Fruit fly (Drosophila melanogaster) whole organism, pupa: ENCODE measurements around the gene Rh6.
A peak's percentile ranks its signal among the peaks of the same experiment; 100 is the strongest.

ENCODE experiments used
- CG10348 ChIP-seq: fragments of 200-800 bp; sonication (Bioruptor generic); IDR thresholded peaks from 2 replicates; pipeline ENCODE4 v1.3.6; 2022; ENCODE audit warnings: missing biosample characterization, missing genetic modification characterization
- CG12605 ChIP-seq: fragments of 200-800 bp; sonication (Bioruptor generic); IDR thresholded peaks from 2 replicates; pipeline ENCODE4 v1.3.6; 2022; ENCODE audit warnings: missing biosample characterization, missing genetic modification characterization
- CG13204 ChIP-seq: fragments of 200-800 bp; sonication (Bioruptor generic); optimal IDR thresholded peaks from 2 replicates; lab custom pipeline; 2018; ENCODE audit warnings: missing biosample characterization, mild to moderate bottlenecking, missing genetic modification characterization, moderate library complexity
- CG14655 ChIP-seq: fragments of 200-800 bp; sonication (Bioruptor generic); optimal IDR thresholded peaks from 3 replicates; lab custom pipeline; 2017; ENCODE audit warnings: mild to moderate bottlenecking, missing biosample characterization, missing genetic modification reagents, missing genetic modification characterization
- CG15710 ChIP-seq: fragments of 200-800 bp; sonication (Bioruptor generic); optimal IDR thresholded peaks from 2 replicates; lab custom pipeline; 2018; ENCODE audit warnings: missing biosample characterization, mild to moderate bottlenecking, missing genetic modification characterization, moderate library complexity
- CG17806 ChIP-seq: fragments of 200-800 bp; sonication (Bioruptor generic); optimal IDR thresholded peaks from 2 replicates; lab custom pipeline; 2018; ENCODE audit warnings: missing biosample characterization, mild to moderate bottlenecking, missing genetic modification characterization, moderate library complexity
- CG32121 ChIP-seq: fragments of 200-800 bp; sonication (Bioruptor generic); IDR thresholded peaks from 2 replicates; pipeline ENCODE4 v1.3.6; 2022; ENCODE audit warnings: missing biosample characterization, missing genetic modification characterization
- CG34367 ChIP-seq: fragments of 200-800 bp; sonication (Bioruptor generic); optimal IDR thresholded peaks from 2 replicates; lab custom pipeline; 2018; ENCODE audit warnings: missing biosample characterization, mild to moderate bottlenecking, missing genetic modification characterization
- CG4496 ChIP-seq: fragments of 200-800 bp; sonication (Bioruptor generic); IDR thresholded peaks from 3 replicates; pipeline ENCODE4 v1.3.6; 2022; ENCODE audit warnings: missing biosample characterization, missing genetic modification characterization
- CG8159 ChIP-seq: fragments of 200-800 bp; sonication (Bioruptor generic); optimal IDR thresholded peaks from 3 replicates; lab custom pipeline; 2018; ENCODE audit warnings: missing biosample characterization, mild to moderate bottlenecking, missing genetic modification characterization, moderate library complexity
- CG8301 ChIP-seq: fragments of 200-800 bp; sonication (Bioruptor generic); optimal IDR thresholded peaks from 2 replicates; lab custom pipeline; 2018; ENCODE audit warnings: missing biosample characterization, mild to moderate bottlenecking, missing genetic modification characterization
- CG9948 ChIP-seq: fragments of 200-800 bp; sonication (Bioruptor generic); optimal IDR thresholded peaks from 2 replicates; lab custom pipeline; 2018; ENCODE audit warnings: missing biosample characterization, mild to moderate bottlenecking, missing genetic modification characterization, moderate library complexity
- D1 ChIP-seq: fragments of 200-800 bp; sonication (Bioruptor generic); optimal IDR thresholded peaks from 2 replicates; lab custom pipeline; 2018; ENCODE audit warnings: missing biosample characterization, mild to moderate bottlenecking, missing genetic modification characterization, moderate library complexity
- EcR ChIP-seq: fragments of 200-800 bp; sonication (Bioruptor generic); optimal IDR thresholded peaks from 3 replicates; lab custom pipeline; 2019; ENCODE audit warnings: missing biosample characterization, missing genetic modification characterization, mild to moderate bottlenecking, moderate library complexity, missing genetic modification reagents
- Ets98B ChIP-seq: fragments of 200-800 bp; sonication (Bioruptor generic); IDR thresholded peaks from 2 replicates; pipeline ENCODE4 v1.3.6; 2022; ENCODE audit warnings: missing biosample characterization, missing genetic modification characterization
- Pif1A ChIP-seq: fragments of 200-800 bp; sonication (Bioruptor generic); optimal IDR thresholded peaks from 3 replicates; lab custom pipeline; 2016; ENCODE audit warnings: missing biosample characterization, missing genetic modification characterization
- Pif1B ChIP-seq: fragments of 200-800 bp; sonication (Bioruptor generic); optimal IDR thresholded peaks from 3 replicates; lab custom pipeline; 2016; ENCODE audit warnings: missing biosample characterization, missing genetic modification characterization
- Snoo ChIP-seq: fragments of 200-800 bp; sonication (Bioruptor generic); optimal IDR thresholded peaks from 3 replicates; lab custom pipeline; 2017; ENCODE audit warnings: missing biosample characterization, mild to moderate bottlenecking, missing genetic modification characterization, inconsistent platforms
- fd96Ca ChIP-seq: fragments of 200-800 bp; sonication (Bioruptor generic); IDR thresholded peaks from 3 replicates; pipeline ENCODE4 v1.3.6; 2022; ENCODE audit warnings: missing biosample characterization, missing genetic modification characterization
- gl ChIP-seq: fragments of 200-800 bp; sonication (Bioruptor generic); optimal IDR thresholded peaks from 2 replicates; lab custom pipeline; 2018; ENCODE audit warnings: missing biosample characterization, mild to moderate bottlenecking, missing genetic modification characterization
- rn ChIP-seq: fragments of 200-800 bp; sonication (Bioruptor generic); IDR thresholded peaks from 2 replicates; pipeline ENCODE4 v1.3.6; 2022; ENCODE audit warnings: missing biosample characterization, missing genetic modification characterization

Rh6 gene

dm6 chr3R:15446149-15446548 is 36.8 kb upstream of the Rh6 start:
- TF ChIP-seq CG32121 (GFP tag; lab: Robert Waterston, UW) (no peak), gl (tag; lab: Kevin White, UChicago) (no peak), CG13204 (no peak), fd96Ca (no peak), CG10348 (GFP tag; lab: Robert Waterston, UW) (no peak), CG15710 (tag; lab: Kevin White, UChicago) (no peak), Pif1A (no peak), D1 (tag; lab: Kevin White, UChicago) (no peak), CG34367 (tag; lab: Kevin White, UChicago) (no peak), rn (GFP tag; lab: Robert Waterston, UW) (no peak), CG8159 (tag; lab: Kevin White, UChicago) (no peak), Ets98B (GFP tag; lab: Robert Waterston, UW) (no peak)

DNA sequence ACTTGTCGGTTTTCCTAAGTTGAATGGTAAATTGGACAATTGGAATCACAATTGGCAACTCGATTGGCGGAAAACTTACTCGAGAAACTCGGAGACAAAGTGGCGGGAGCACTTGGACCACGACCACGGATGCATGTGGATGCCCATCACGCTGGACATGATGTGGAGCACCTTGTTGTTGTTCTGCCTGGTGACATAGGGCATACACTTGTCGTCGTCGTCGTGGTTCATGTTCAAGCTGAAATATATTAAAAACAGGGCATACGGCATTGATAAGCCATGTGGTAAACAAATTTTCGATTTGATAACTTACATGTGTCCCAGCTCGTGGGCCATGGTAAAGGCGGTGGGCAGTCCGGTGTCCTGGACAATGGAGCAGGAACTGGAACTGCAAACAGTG is 35.2 kb upstream of the Rh6 start:
- no peak for TF ChIP-seq EcR (GFP tag; lab: Kevin White, UChicago)
- no peak for TF ChIP-seq Ets98B (GFP tag; lab: Robert Waterston, UW)
- no peak for TF ChIP-seq CG17806 (tag; lab: Kevin White, UChicago)
- no peak for TF ChIP-seq CG14655 (GFP tag; lab: Kevin White, UChicago)
- no peak for TF ChIP-seq CG9948 (tag; lab: Kevin White, UChicago)
- no peak for TF ChIP-seq Pif1A
- TF ChIP-seq CG13204, result no peak
- TF ChIP-seq CG4496 (GFP tag; lab: Robert Waterston, UW), result no peak
- no peak for TF ChIP-seq CG34367 (tag; lab: Kevin White, UChicago)
- no peak for TF ChIP-seq rn (GFP tag; lab: Robert Waterston, UW)
- no peak for TF ChIP-seq D1 (tag; lab: Kevin White, UChicago)
- no peak for TF ChIP-seq CG12605 (GFP tag; lab: Robert Waterston, UW)
- no peak for TF ChIP-seq Pif1B (GFP tag; lab: Kevin White, UChicago)
- TF ChIP-seq CG15710 (tag; lab: Kevin White, UChicago), result no peak
- TF ChIP-seq gl (tag; lab: Kevin White, UChicago), result no peak
- no peak for TF ChIP-seq CG32121 (GFP tag; lab: Robert Waterston, UW)
- TF ChIP-seq CG10348 (GFP tag; lab: Robert Waterston, UW), result no peak
- no peak for TF ChIP-seq Snoo (tag; lab: Kevin White, UChicago)
- no peak for TF ChIP-seq CG8159 (tag; lab: Kevin White, UChicago)
- TF ChIP-seq CG8301 (tag; lab: Kevin White, UChicago), result no peak
- TF ChIP-seq, all 21 proteins: peak for 0

dm6 chr3R:15448657-15449056 is 34.3 kb upstream of the Rh6 start:
- TF ChIP-seq rn (GFP tag; lab: Robert Waterston, UW), result no peak
- no peak for TF ChIP-seq CG8159 (tag; lab: Kevin White, UChicago)
- no peak for TF ChIP-seq EcR (GFP tag; lab: Kevin White, UChicago)
- no peak for TF ChIP-seq CG34367 (tag; lab: Kevin White, UChicago)
- no peak for TF ChIP-seq fd96Ca
- TF ChIP-seq CG17806 (tag; lab: Kevin White, UChicago), result no peak
- TF ChIP-seq CG15710 (tag; lab: Kevin White, UChicago), result no peak
- TF ChIP-seq CG4496 (GFP tag; lab: Robert Waterston, UW), result no peak
- TF ChIP-seq CG10348 (GFP tag; lab: Robert Waterston, UW), result no peak
- no peak for TF ChIP-seq Ets98B (GFP tag; lab: Robert Waterston, UW)
- no peak for TF ChIP-seq CG9948 (tag; lab: Kevin White, UChicago)
- no peak for TF ChIP-seq gl (tag; lab: Kevin White, UChicago)
- TF ChIP-seq Pif1B (GFP tag; lab: Kevin White, UChicago), result no peak
- no peak for TF ChIP-seq CG32121 (GFP tag; lab: Robert Waterston, UW)
- no peak for TF ChIP-seq Pif1A
- no peak for TF ChIP-seq CG14655 (GFP tag; lab: Kevin White, UChicago)
- TF ChIP-seq CG8301 (tag; lab: Kevin White, UChicago), result no peak

DNA sequence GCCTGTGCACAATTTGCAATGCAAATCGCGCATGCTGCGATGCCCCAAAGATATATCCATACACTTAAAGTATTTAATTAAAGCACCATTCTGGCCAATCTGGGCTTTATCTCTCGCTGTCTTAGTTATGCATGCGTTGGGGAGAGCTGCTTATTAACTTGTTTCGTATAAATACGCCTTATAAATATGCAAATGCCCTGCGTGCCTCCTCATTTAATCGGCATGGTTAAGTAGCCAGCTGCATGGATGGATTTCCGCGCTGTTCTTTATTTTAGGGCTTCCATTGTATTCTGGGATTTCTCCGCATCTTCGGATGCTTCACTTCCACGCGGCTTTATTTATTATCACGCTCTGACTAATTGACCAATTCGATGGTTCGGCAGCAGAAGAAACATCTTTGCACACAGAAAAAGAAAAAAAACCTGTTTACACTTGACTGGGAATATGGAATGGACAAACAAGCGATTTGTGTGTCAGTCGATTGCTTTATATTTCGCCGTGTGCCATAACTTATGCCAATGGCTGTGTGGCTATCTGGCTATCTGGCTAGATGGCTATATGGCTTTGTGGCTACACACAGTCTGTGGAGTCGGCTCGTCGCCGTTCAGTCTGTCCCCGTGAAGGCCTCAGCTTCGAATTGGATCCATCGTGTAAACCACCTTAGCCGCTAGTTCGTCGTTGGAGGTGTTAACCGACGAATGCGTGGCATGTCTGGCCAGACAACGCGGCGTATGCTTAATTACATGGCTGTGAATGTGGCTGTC is 31.4 kb upstream of the Rh6 start:
- no peak for TF ChIP-seq Ets98B (GFP tag; lab: Robert Waterston, UW)
- peak; percentile 24 for TF ChIP-seq EcR (GFP tag; lab: Kevin White, UChicago)
- TF ChIP-seq D1 (tag; lab: Kevin White, UChicago), result no peak

dm6 chr3R:15457386-15458011 is 25.5 kb upstream of the Rh6 start:
- TF ChIP-seq CG4496 (GFP tag; lab: Robert Waterston, UW), result no peak
- peak; percentile 13 for TF ChIP-seq CG9948 (tag; lab: Kevin White, UChicago)
- TF ChIP-seq CG8301 (tag; lab: Kevin White, UChicago), result peak; percentile 3
- TF ChIP-seq gl (tag; lab: Kevin White, UChicago), result no peak
- TF ChIP-seq CG13204, result no peak
- no peak for TF ChIP-seq rn (GFP tag; lab: Robert Waterston, UW)
- TF ChIP-seq D1 (tag; lab: Kevin White, UChicago), result no peak
- TF ChIP-seq Ets98B (GFP tag; lab: Robert Waterston, UW), result no peak
- no peak for TF ChIP-seq CG32121 (GFP tag; lab: Robert Waterston, UW)
- TF ChIP-seq CG14655 (GFP tag; lab: Kevin White, UChicago), result peak; percentile 1
- peak; percentile 49 for TF ChIP-seq CG15710 (tag; lab: Kevin White, UChicago)
- no peak for TF ChIP-seq CG10348 (GFP tag; lab: Robert Waterston, UW)
- peak; percentile 49 for TF ChIP-seq CG8159 (tag; lab: Kevin White, UChicago)
- TF ChIP-seq Snoo (tag; lab: Kevin White, UChicago), result peak; percentile 38
- no peak for TF ChIP-seq fd96Ca
- peak; percentile 7 for TF ChIP-seq Pif1B (GFP tag; lab: Kevin White, UChicago)
- peak; percentile 27 for TF ChIP-seq Pif1A
- no peak for TF ChIP-seq CG12605 (GFP tag; lab: Robert Waterston, UW)
- peak; percentile 43 for TF ChIP-seq CG17806 (tag; lab: Kevin White, UChicago)
- peak; percentile 67 for TF ChIP-seq EcR (GFP tag; lab: Kevin White, UChicago)
- peak; percentile 1 for TF ChIP-seq CG34367 (tag; lab: Kevin White, UChicago)
